Fruit fly (Drosophila melanogaster) whole organism, embryonic: ENCODE data around the gene nst.

Source experiments
- Aef1 ChIP-seq: fragments of 200-800 bp; sonication (Bioruptor generic); IDR thresholded peaks from 3 replicates; pipeline ENCODE4 v1.3.6; 2022; ENCODE audit warnings: missing biosample characterization, missing genetic modification characterization
- B-H1 ChIP-seq: fragments of 200-800 bp; sonication (Bioruptor generic); IDR thresholded peaks from 3 replicates; pipeline ENCODE4 v1.3.6; 2022; ENCODE audit warnings: missing biosample characterization, missing genetic modification characterization
- Bgb ChIP-seq: fragments of 200-800 bp; sonication (Bioruptor generic); IDR thresholded peaks from 2 replicates; pipeline ENCODE4 v1.3.6; 2022; ENCODE audit warnings: missing biosample characterization, missing genetic modification characterization; ENCODE audit not compliant: partially characterized antibody
- CG12219 ChIP-seq: fragments of 200-800 bp; sonication (Bioruptor generic); optimal IDR thresholded peaks from 3 replicates; lab custom pipeline; 2018; ENCODE audit warnings: missing biosample characterization, mild to moderate bottlenecking, missing genetic modification characterization
- CG13296 ChIP-seq: fragments of 200-800 bp; sonication (Bioruptor generic); optimal IDR thresholded peaks from 3 replicates; lab custom pipeline; 2018; ENCODE audit warnings: missing biosample characterization, mild to moderate bottlenecking, missing genetic modification characterization
- CG14667 ChIP-seq: fragments of 200-800 bp; sonication (Bioruptor generic); IDR thresholded peaks from 2 replicates; pipeline ENCODE4 v1.3.6; 2022; ENCODE audit warnings: missing biosample characterization, missing genetic modification characterization
- CG15514 ChIP-seq: fragments of 200-800 bp; sonication (Bioruptor generic); optimal IDR thresholded peaks from 3 replicates; lab custom pipeline; 2017; ENCODE audit warnings: missing biosample characterization, missing genetic modification characterization, mild to moderate bottlenecking, moderate library complexity, missing genetic modification reagents
- CG17186 ChIP-seq: fragments of 200-800 bp; sonication (Bioruptor generic); optimal IDR thresholded peaks from 3 replicates; lab custom pipeline; 2017; ENCODE audit warnings: missing biosample characterization, missing genetic modification reagents, missing genetic modification characterization
- CG17328 ChIP-seq: fragments of 200-800 bp; sonication (Bioruptor generic); IDR thresholded peaks from 2 replicates; pipeline ENCODE4 v1.3.6; 2022; ENCODE audit warnings: missing biosample characterization, missing genetic modification characterization
- CG17612 ChIP-seq: fragments of 200-800 bp; sonication (Bioruptor generic); IDR thresholded peaks from 2 replicates; pipeline ENCODE4 v1.3.6; 2022; ENCODE audit warnings: missing biosample characterization, missing genetic modification characterization
- CG17829 ChIP-seq: fragments of 200-800 bp; optimal IDR thresholded peaks from 2 replicates; lab custom pipeline; 2019; ENCODE audit warnings: missing biosample characterization, mild to moderate bottlenecking, missing genetic modification characterization, moderate library complexity
- CG18619 ChIP-seq: fragments of 200-800 bp; sonication (Bioruptor generic); optimal IDR thresholded peaks from 3 replicates; lab custom pipeline; 2017; ENCODE audit warnings: missing biosample characterization, mild to moderate bottlenecking, missing genetic modification characterization
- CG18764 ChIP-seq: fragments of 200-800 bp; sonication (Bioruptor generic); optimal IDR thresholded peaks from 3 replicates; lab custom pipeline; 2016; ENCODE audit warnings: missing biosample characterization, missing genetic modification characterization
- CG31224 ChIP-seq: fragments of 200-800 bp; sonication (Bioruptor generic); IDR thresholded peaks from 2 replicates; pipeline ENCODE4 v1.3.6; 2022; ENCODE audit warnings: missing biosample characterization, missing genetic modification characterization
- CG3407 ChIP-seq: fragments of 200-800 bp; sonication (Bioruptor generic); optimal IDR thresholded peaks from 2 replicates; lab custom pipeline; 2018; ENCODE audit warnings: missing biosample characterization, mild to moderate bottlenecking, missing genetic modification characterization
- CG4282 ChIP-seq: fragments of 200-800 bp; sonication (Bioruptor generic); optimal IDR thresholded peaks from 2 replicates; lab custom pipeline; 2016; ENCODE audit warnings: missing biosample characterization, missing genetic modification characterization
- CG7928 ChIP-seq: fragments of 200-800 bp; sonication (Bioruptor generic); optimal IDR thresholded peaks from 2 replicates; lab custom pipeline; 2017; ENCODE audit warnings: missing biosample characterization, mild to moderate bottlenecking, missing genetic modification characterization
- CG8089 ChIP-seq: fragments of 200-800 bp; sonication (Bioruptor generic); optimal IDR thresholded peaks from 3 replicates; lab custom pipeline; 2016; ENCODE audit warnings: missing biosample characterization, missing genetic modification characterization
- Dfd ChIP-seq, 2 experiments: fragments of >200 bp; optimal IDR thresholded peaks; 2 replicates each; lab custom pipeline; 2017; ENCODE audit warnings: missing biosample characterization in 2 of 2, missing genetic modification characterization in 2 of 2
- Dp ChIP-seq: fragments of 200-800 bp; sonication (Bioruptor generic); optimal IDR thresholded peaks from 2 replicates; lab custom pipeline; 2018; ENCODE audit warnings: missing biosample characterization, mild to moderate bottlenecking, missing genetic modification characterization, moderate library complexity
- Elba2 ChIP-seq: fragments of 200-800 bp; sonication (Bioruptor generic); optimal IDR thresholded peaks from 3 replicates; lab custom pipeline; 2016; ENCODE audit warnings: missing biosample characterization, missing genetic modification characterization
- Hand ChIP-seq: fragments of 200-800 bp; sonication (Bioruptor generic); optimal IDR thresholded peaks from 2 replicates; lab custom pipeline; 2017; ENCODE audit warnings: mild to moderate bottlenecking, missing biosample characterization, missing genetic modification reagents, missing genetic modification characterization
- Mrtf ChIP-seq: fragments of 200-800 bp; sonication (Bioruptor generic); IDR thresholded peaks from 3 replicates; pipeline ENCODE4 v1.3.6; 2022; ENCODE audit warnings: missing biosample characterization, missing genetic modification characterization
- NfI ChIP-seq: fragments of 200-800 bp; sonication (Bioruptor generic); optimal IDR thresholded peaks from 3 replicates; lab custom pipeline; 2018; ENCODE audit warnings: missing biosample characterization, mild to moderate bottlenecking, missing genetic modification characterization, moderate library complexity
- Opbp ChIP-seq: fragments of 200-800 bp; sonication (Bioruptor generic); IDR thresholded peaks from 3 replicates; pipeline ENCODE4 v1.3.6; 2022; ENCODE audit warnings: missing biosample characterization, missing genetic modification characterization; ENCODE audit not compliant: partially characterized antibody
- Scr ChIP-seq: fragments of 200-800 bp; sonication (Bioruptor generic); IDR thresholded peaks from 2 replicates; pipeline ENCODE4 v1.3.6; 2022; ENCODE audit warnings: missing biosample characterization, missing genetic modification characterization; ENCODE audit not compliant: partially characterized antibody
- Tbp ChIP-seq: fragments of >200 bp; optimal IDR thresholded peaks from 2 replicates; lab custom pipeline; 2018; ENCODE audit warnings: missing biosample characterization, missing genetic modification characterization
- aop ChIP-seq: fragments of 200-800 bp; sonication (Bioruptor generic); IDR thresholded peaks from 2 replicates; pipeline ENCODE4 v1.3.6; 2022; ENCODE audit warnings: missing biosample characterization, missing genetic modification characterization
- ase ChIP-seq: fragments of 200-800 bp; sonication (Bioruptor generic); IDR thresholded peaks from 3 replicates; pipeline ENCODE4 v1.3.6; 2022; ENCODE audit warnings: missing biosample characterization, missing genetic modification characterization
- chif ChIP-seq, 2 experiments: fragments of 200-800 bp; sonication (Bioruptor generic); optimal IDR thresholded peaks; 3 replicates each; lab custom pipeline; 2016; ENCODE audit warnings: missing biosample characterization in 2 of 2, missing genetic modification characterization in 2 of 2
- ci ChIP-seq: fragments of 200-800 bp; sonication (Bioruptor generic); IDR thresholded peaks from 3 replicates; pipeline ENCODE4 v1.3.6; 2022; ENCODE audit warnings: missing biosample characterization, missing genetic modification characterization
- dm ChIP-seq: fragments of 200-800 bp; sonication (Bioruptor generic); optimal IDR thresholded peaks from 3 replicates; lab custom pipeline; 2016; ENCODE audit warnings: missing biosample characterization, missing genetic modification characterization
- emc ChIP-seq: fragments of 200-800 bp; sonication (Bioruptor generic); optimal IDR thresholded peaks from 2 replicates; lab custom pipeline; 2016; ENCODE audit warnings: missing biosample characterization, missing genetic modification characterization
- ems ChIP-seq: fragments of 200-800 bp; sonication (Bioruptor generic); optimal IDR thresholded peaks from 3 replicates; lab custom pipeline; 2016; ENCODE audit warnings: missing biosample characterization, missing genetic modification characterization
- ewg ChIP-seq: fragments of 200-800 bp; sonication (Bioruptor generic); optimal IDR thresholded peaks from 3 replicates; lab custom pipeline; 2017; ENCODE audit warnings: mild to moderate bottlenecking, missing biosample characterization, missing genetic modification reagents, missing genetic modification characterization
- exex ChIP-seq: fragments of 200-800 bp; sonication (Bioruptor generic); optimal IDR thresholded peaks from 4 replicates; lab custom pipeline; 2018; ENCODE audit warnings: missing biosample characterization, mild to moderate bottlenecking, missing genetic modification characterization, moderate library complexity
- gem ChIP-seq: fragments of 200-800 bp; sonication (Bioruptor generic); optimal IDR thresholded peaks from 2 replicates; lab custom pipeline; 2019; ENCODE audit warnings: missing biosample characterization, mild to moderate bottlenecking, missing genetic modification characterization, moderate library complexity
- hb ChIP-seq: fragments of 200-800 bp; sonication (Bioruptor generic); IDR thresholded peaks from 3 replicates; pipeline ENCODE4 v1.3.6; 2022; ENCODE audit warnings: missing biosample characterization, missing genetic modification characterization; ENCODE audit not compliant: partially characterized antibody
- her ChIP-seq: fragments of 200-800 bp; sonication (Bioruptor generic); optimal IDR thresholded peaks from 2 replicates; lab custom pipeline; 2016; ENCODE audit warnings: missing biosample characterization, missing genetic modification characterization
- jumu ChIP-seq: fragments of 200-800 bp; sonication (Bioruptor generic); optimal IDR thresholded peaks from 3 replicates; lab custom pipeline; 2016; ENCODE audit warnings: missing biosample characterization, missing genetic modification characterization
- lbe ChIP-seq: fragments of 200-800 bp; sonication (Bioruptor generic); optimal IDR thresholded peaks from 2 replicates; lab custom pipeline; 2016; ENCODE audit warnings: missing biosample characterization, mild to moderate bottlenecking, missing genetic modification characterization
- nerfin-1 ChIP-seq: fragments of 200-800 bp; sonication (Bioruptor generic); optimal IDR thresholded peaks from 3 replicates; lab custom pipeline; 2019; ENCODE audit warnings: missing biosample characterization, mild to moderate bottlenecking, missing genetic modification characterization, moderate library complexity
- phol ChIP-seq: fragments of 200-800 bp; sonication (Bioruptor generic); optimal IDR thresholded peaks from 3 replicates; lab custom pipeline; 2018; ENCODE audit warnings: missing biosample characterization, mild to moderate bottlenecking, missing genetic modification characterization, moderate library complexity
- pnt ChIP-seq: fragments of 200-800 bp; sonication (Bioruptor generic); optimal IDR thresholded peaks from 3 replicates; lab custom pipeline; 2016; ENCODE audit warnings: missing biosample characterization, missing genetic modification characterization
- psq ChIP-seq: fragments of 200-800 bp; sonication (Bioruptor generic); optimal IDR thresholded peaks from 2 replicates; lab custom pipeline; 2017; ENCODE audit warnings: missing biosample characterization, missing genetic modification characterization
- sob ChIP-seq: fragments of 200-800 bp; sonication (Bioruptor generic); IDR thresholded peaks from 2 replicates; pipeline ENCODE4 v1.3.6; 2022; ENCODE audit warnings: missing biosample characterization, missing genetic modification characterization
- sug ChIP-seq: fragments of 200-800 bp; optimal IDR thresholded peaks from 2 replicates; lab custom pipeline; 2019; ENCODE audit warnings: missing biosample characterization, mild to moderate bottlenecking, missing genetic modification characterization, moderate library complexity
- tll ChIP-seq, 2 experiments: fragments of 200-800 bp in 1 of 2; fragments of >200 bp in 1 of 2; sonication (Bioruptor generic) in 1 of 2; optimal IDR thresholded peaks; 2 replicates each; lab custom pipeline; 2017 to 2019; ENCODE audit warnings: missing biosample characterization in 2 of 2, missing genetic modification characterization in 2 of 2, mild to moderate bottlenecking in 1 of 2, moderate library complexity in 1 of 2
- tx ChIP-seq: fragments of 200-800 bp; sonication (Bioruptor generic); optimal IDR thresholded peaks from 2 replicates; lab custom pipeline; 2016; ENCODE audit warnings: missing biosample characterization, missing genetic modification characterization
- wdn ChIP-seq: fragments of 200-800 bp; sonication (Bioruptor generic); IDR thresholded peaks from 2 replicates; pipeline ENCODE4 v1.3.6; 2022; ENCODE audit warnings: missing biosample characterization, missing genetic modification characterization

nst gene

dm6 chr3L:12529431-12530007 is 452 bp downstream of the nst start (continued):
- TF ChIP-seq CG31224 = no peak
- no peak for TF ChIP-seq CG17612 (GFP tag; lab: Robert Waterston, UW)
- TF ChIP-seq CG12219 (GFP tag; lab: Kevin White, UChicago) = peak; percentile 62
- TF ChIP-seq her (GFP tag; lab: Kevin White, UChicago) = no peak
- no peak for TF ChIP-seq CG7928 (GFP tag; lab: Kevin White, UChicago)
- peak; percentile 41; the same call in 1 of the 2 replicates for TF ChIP-seq CG14667 (GFP tag; lab: Robert Waterston, UW)
- peak; percentile 22; the same call in 1 of the 2 replicates for TF ChIP-seq wdn (GFP tag; lab: Robert Waterston, UW)
- no peak for TF ChIP-seq sug (tag; lab: Kevin White, UChicago)
- peak; percentile 76 for TF ChIP-seq CG17328 (GFP tag; lab: Robert Waterston, UW)
- no peak for TF ChIP-seq CG17186 (GFP tag; lab: Kevin White, UChicago)
- no peak for TF ChIP-seq jumu (GFP tag; lab: Kevin White, UChicago)
- no peak for TF ChIP-seq Opbp (GFP tag; lab: Robert Waterston, UW)
- no peak for TF ChIP-seq Bgb (GFP tag; lab: Robert Waterston, UW)
- TF ChIP-seq CG13296 (GFP tag; lab: Kevin White, UChicago) = peak; percentile 1
- TF ChIP-seq phol = peak; percentile 45
- TF ChIP-seq sob = no peak
- TF ChIP-seq CG17829 (tag; lab: Kevin White, UChicago) = peak; percentile 58
- no peak for TF ChIP-seq CG4282 (GFP tag; lab: Kevin White, UChicago)
- no peak for TF ChIP-seq pnt (GFP tag; lab: Kevin White, UChicago)
- peak; percentile 9 for TF ChIP-seq CG15514
- no peak for TF ChIP-seq tx (GFP tag; lab: Kevin White, UChicago)
- peak; percentile 4 for TF ChIP-seq Hand
- TF ChIP-seq CG3407 (GFP tag; lab: Kevin White, UChicago) = peak; percentile 23
- TF ChIP-seq ci (GFP tag; lab: Robert Waterston, UW) = peak; percentile 85
- no peak for TF ChIP-seq psq (GFP tag; lab: Kevin White, UChicago)
- TF ChIP-seq NfI (GFP tag; lab: Kevin White, UChicago) = peak; percentile 38
- no peak for TF ChIP-seq Tbp (GFP tag; lab: Kevin White, UChicago)
- peak; percentile 62 for TF ChIP-seq gem
- TF ChIP-seq hb (GFP tag; lab: Robert Waterston, UW) = no peak
- peak; percentile 21 for TF ChIP-seq CG18619 (GFP tag; lab: Kevin White, UChicago)
- TF ChIP-seq B-H1 (GFP tag; lab: Robert Waterston, UW) = peak; percentile 26; the same call in 1 of the 3 replicates
- peak; percentile 49 for TF ChIP-seq nerfin-1 (tag; lab: Kevin White, UChicago)
- no peak for TF ChIP-seq ems (GFP tag; lab: Kevin White, UChicago)
- no peak for TF ChIP-seq dm (GFP tag; lab: Kevin White, UChicago)
- no peak for TF ChIP-seq Mrtf
- no peak for TF ChIP-seq tll (GFP tag; optimal IDR thresholded peaks at IDR 0.05; lab: Kevin White, UChicago)
- TF ChIP-seq emc (GFP tag; lab: Kevin White, UChicago) = no peak
- TF ChIP-seq CG8089 = peak; percentile 48
- TF ChIP-seq Elba2 = no peak
- TF ChIP-seq aop = no peak
- no peak for TF ChIP-seq Dp
- TF ChIP-seq chif (GFP tag; optimal IDR thresholded peaks at IDR 0.05; lab: Kevin White, UChicago) = peak; percentile 17 to 25
- no peak for TF ChIP-seq Scr (GFP tag; lab: Robert Waterston, UW)
- TF ChIP-seq Aef1 (GFP tag; lab: Robert Waterston, UW) = 0 out of 3 replicates have a peak, but pooled peaks have one; percentile 34
- TF ChIP-seq ase (GFP tag; lab: Robert Waterston, UW) = peak; percentile 48; the same call in 2 of the 3 replicates
- TF ChIP-seq CG18764 (GFP tag; lab: Kevin White, UChicago) = no peak
- no peak for TF ChIP-seq exex (tag; lab: Kevin White, UChicago)
- no peak for TF ChIP-seq ewg (GFP tag; lab: Kevin White, UChicago)
- peak; percentile 70 for TF ChIP-seq lbe (GFP tag; lab: Kevin White, UChicago)
- TF ChIP-seq Dfd (GFP tag; optimal IDR thresholded peaks at IDR 0.05; lab: Kevin White, UChicago) = no peak
